Fruit fly (Drosophila melanogaster): Measurements from ENCODE around the gene Rab11.
A peak's percentile ranks its signal among the peaks of the same experiment; 100 is the strongest.

Rab11 gene

DNA sequence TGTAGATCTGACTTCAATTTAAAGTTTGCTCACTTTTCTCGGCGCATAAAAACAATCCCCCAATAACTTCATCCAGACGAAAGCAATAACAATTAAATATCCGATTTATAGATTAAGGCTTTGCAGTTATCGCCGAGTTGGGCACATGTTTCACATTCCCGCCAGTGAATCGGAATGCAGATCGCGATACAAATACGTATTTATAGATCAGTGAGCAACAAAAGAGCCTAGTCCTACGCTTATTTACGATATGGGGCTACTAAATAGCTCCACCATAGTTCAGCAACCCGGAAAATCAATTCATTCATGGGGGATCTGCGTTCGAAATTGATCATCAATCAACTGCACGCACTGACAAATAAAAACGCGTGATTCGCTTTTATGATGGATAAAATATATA is 19.2 kb upstream of the Rab11 start:
- TF ChIP-seq dmrt93B (GFP tag; optimal IDR thresholded peaks at IDR 0.05) (no peak), Hr78 (GFP tag; optimal IDR thresholded peaks at IDR 0.05) (no peak), tai (GFP tag; optimal IDR thresholded peaks at IDR 0.05) (no peak), Hr83 (GFP tag; optimal IDR thresholded peaks at IDR 0.05; ENCODE audit: poor library complexity, severe bottlenecking) (no peak), Sp1 (GFP tag; optimal IDR thresholded peaks at IDR 0.05) (no peak), h (GFP tag; optimal IDR thresholded peaks at IDR 0.05) (no peak), sv (GFP tag; optimal IDR thresholded peaks at IDR 0.05) (no peak), Hnf4 (GFP tag; optimal IDR thresholded peaks at IDR 0.05) (no peak)

DNA sequence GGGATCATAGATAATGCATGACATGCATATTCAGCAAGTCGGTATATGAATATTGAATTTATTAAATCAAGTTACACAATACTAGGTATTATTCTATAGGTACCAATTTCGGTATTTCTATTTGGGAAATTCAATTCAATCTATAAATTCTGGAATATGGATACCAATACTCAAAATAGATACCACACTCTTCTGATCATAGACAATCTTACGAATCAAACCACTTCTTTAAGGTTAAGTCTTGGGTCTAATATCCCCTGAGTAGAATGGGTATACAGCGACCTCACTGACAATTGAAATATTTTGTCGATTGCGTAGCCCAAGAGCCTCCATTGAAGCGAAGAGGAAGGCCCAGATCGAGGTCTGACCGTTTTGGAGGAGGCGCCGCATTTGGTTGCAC is 18.4 kb upstream of the Rab11 start:
- no peak for TF ChIP-seq Mio (GFP tag; optimal IDR thresholded peaks at IDR 0.05)
- no peak for TF ChIP-seq lola (GFP tag; optimal IDR thresholded peaks at IDR 0.05)
- no peak for TF ChIP-seq Dif (GFP tag; optimal IDR thresholded peaks at IDR 0.05; ENCODE audit: partially characterized antibody)
- TF ChIP-seq tai (GFP tag; optimal IDR thresholded peaks at IDR 0.05): no peak

DNA sequence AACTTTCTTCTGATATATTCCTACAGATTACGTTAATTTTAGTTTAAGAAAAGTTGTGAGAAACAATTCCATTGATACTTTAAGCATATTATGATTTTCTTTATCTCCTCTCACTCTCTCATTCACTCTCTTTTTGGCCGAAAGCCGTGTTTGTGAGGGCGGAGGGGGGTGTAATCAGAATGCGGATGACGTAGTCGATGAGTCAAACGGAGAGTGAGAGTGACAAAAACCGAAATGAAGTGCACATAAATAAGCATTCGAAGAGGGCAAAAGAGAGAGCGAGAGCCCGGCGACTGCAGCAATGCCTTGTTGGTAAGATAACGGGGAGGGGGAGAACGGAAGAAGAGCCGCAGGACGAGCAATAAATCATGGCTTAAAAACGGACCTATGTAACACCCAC is 16.9 kb upstream of the Rab11 start:
- no peak for TF ChIP-seq Abd-B (GFP tag; optimal IDR thresholded peaks at IDR 0.05)
- TF ChIP-seq Dif (GFP tag; optimal IDR thresholded peaks at IDR 0.05; ENCODE audit: partially characterized antibody): peak; percentile 59
- peak; percentile 9 for TF ChIP-seq Jra (GFP tag; optimal IDR thresholded peaks at IDR 0.05)

DNA sequence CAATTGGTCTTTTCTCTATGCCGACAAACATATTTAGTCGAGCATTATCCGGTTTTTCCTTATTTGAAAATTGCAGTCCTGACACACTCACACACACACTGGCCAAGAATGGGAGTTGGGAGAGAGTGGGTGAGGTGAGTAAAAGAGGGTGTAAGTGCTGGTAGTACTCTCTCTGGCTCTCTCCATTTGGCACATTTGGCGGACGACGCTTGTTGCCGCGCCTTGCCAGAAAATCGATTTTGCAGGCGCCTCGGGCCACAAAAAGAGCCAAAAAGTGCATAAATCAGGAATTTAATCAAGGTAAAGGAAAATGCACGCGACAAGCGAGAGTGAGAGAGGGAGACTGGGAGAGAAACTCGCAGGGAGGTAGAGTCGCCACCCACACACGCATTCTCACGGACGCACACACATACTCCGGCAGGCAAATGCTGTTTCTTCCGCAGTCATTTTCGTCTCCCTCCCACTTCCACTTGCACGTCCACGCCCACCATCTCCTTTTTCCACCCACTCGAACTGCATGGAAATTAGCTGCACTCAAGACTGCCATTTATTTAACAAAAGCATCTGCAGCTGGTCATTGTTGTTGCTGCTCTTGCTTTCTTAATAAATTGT is 14.6 kb upstream of the Rab11 start:
- TF ChIP-seq dmrt93B (GFP tag; optimal IDR thresholded peaks at IDR 0.05) (no peak), pan (optimal IDR thresholded peaks at IDR 0.05) (no peak), usp (GFP tag; optimal IDR thresholded peaks at IDR 0.05) (no peak), Dfd (GFP tag; optimal IDR thresholded peaks at IDR 0.05) (no peak), GATAd (GFP tag; optimal IDR thresholded peaks at IDR 0.05) (no peak), OdsH (GFP tag; optimal IDR thresholded peaks at IDR 0.05) (no peak), psq (GFP tag; optimal IDR thresholded peaks at IDR 0.05) (no peak), dsf (GFP tag; optimal IDR thresholded peaks at IDR 0.05; ENCODE audit: borderline replicate concordance) (no peak), sage (GFP tag; optimal IDR thresholded peaks at IDR 0.05) (no peak), lola (GFP tag; optimal IDR thresholded peaks at IDR 0.05) (no peak), Myc (optimal IDR thresholded peaks at IDR 0.05) (no peak), tai (GFP tag; optimal IDR thresholded peaks at IDR 0.05) (no peak), HLH106 (tag; optimal IDR thresholded peaks at IDR 0.05) (no peak), CG32264 (GFP tag; optimal IDR thresholded peaks at IDR 0.05) (no peak), Jra (GFP tag; optimal IDR thresholded peaks at IDR 0.05) (no peak), Mio (GFP tag; optimal IDR thresholded peaks at IDR 0.05) (no peak), Vsx2 (GFP tag; optimal IDR thresholded peaks at IDR 0.05; ENCODE audit: partially characterized antibody) (no peak), br (GFP tag; optimal IDR thresholded peaks at IDR 0.05) (no peak), Sp1 (GFP tag; optimal IDR thresholded peaks at IDR 0.05) (no peak), Dif (GFP tag; optimal IDR thresholded peaks at IDR 0.05; ENCODE audit: partially characterized antibody) (no peak)

DNA sequence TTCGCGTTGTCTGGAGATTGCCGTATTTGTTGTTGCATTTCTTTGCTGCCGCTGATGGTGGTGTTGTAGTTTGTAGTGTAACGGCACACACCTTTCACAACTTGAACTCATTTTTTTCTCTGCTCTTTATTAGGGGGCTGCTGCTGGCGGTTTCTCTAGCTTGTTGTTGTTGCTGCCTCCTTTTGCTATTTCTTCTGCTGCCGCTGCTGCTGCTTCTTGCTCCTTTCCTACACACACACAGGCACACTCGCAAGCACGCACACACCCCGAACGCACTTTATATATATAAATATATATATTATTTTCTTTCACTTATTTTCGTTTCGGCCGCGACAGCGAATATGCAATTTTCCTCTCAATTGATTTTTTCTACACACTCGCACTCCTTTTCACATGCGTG is 14.0 kb upstream of the Rab11 start:
- TF ChIP-seq rgr (GFP tag; optimal IDR thresholded peaks at IDR 0.05) (no peak), Hnf4 (GFP tag; optimal IDR thresholded peaks at IDR 0.05) (no peak), Jra (GFP tag; optimal IDR thresholded peaks at IDR 0.05) (no peak), lola (GFP tag; optimal IDR thresholded peaks at IDR 0.05) (no peak)

DNA sequence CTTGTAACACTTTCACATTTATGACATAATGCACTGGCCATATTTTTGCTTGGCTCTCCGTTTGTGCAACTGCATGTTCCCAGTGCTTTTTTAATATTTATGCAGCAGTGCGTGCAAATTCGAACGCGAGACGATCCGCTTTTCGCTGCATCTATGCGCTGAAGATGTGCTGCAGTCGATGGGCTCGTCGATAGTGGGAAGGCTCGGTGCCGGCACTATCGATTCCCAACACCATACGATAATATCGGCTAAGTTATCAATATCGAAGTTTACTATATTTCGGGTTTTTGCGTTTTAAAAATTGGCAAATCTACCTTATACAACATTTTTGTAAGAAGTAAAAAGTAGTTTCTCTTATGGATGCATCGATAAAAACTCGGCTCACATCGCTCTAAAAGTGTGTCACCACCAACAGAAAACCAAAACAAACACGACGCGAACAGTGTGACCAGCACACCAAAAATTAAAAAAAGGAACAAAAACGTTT is 13.5 kb upstream of the Rab11 start, which contains the start of gene RhoGAP93B:
RhoGAP93B (minus strand) TSS at position 197 of the 487 bp plus-strand sequence.
- TF ChIP-seq OdsH (GFP tag; optimal IDR thresholded peaks at IDR 0.05) (peak; percentile 65), usp (GFP tag; optimal IDR thresholded peaks at IDR 0.05) (no peak), CG9705 (GFP tag; optimal IDR thresholded peaks at IDR 0.05) (peak; percentile 84), Hr83 (GFP tag; optimal IDR thresholded peaks at IDR 0.05; ENCODE audit: poor library complexity, severe bottlenecking) (peak; percentile 53), CG32264 (GFP tag; optimal IDR thresholded peaks at IDR 0.05) (peak; percentile 65), foxo (GFP tag; optimal IDR thresholded peaks at IDR 0.05) (peak; percentile 36 to 83), N (GFP tag; optimal IDR thresholded peaks at IDR 0.05) (no peak), br (GFP tag; optimal IDR thresholded peaks at IDR 0.05) (peak; percentile 83), HLH106 (tag; optimal IDR thresholded peaks at IDR 0.05) (peak; percentile 84), h (GFP tag; optimal IDR thresholded peaks at IDR 0.05) (peak; percentile 82), Sp1 (GFP tag; optimal IDR thresholded peaks at IDR 0.05) (peak; percentile 80), fru (GFP tag; optimal IDR thresholded peaks at IDR 0.05) (peak; percentile 91), CrebA (GFP tag; optimal IDR thresholded peaks at IDR 0.05; ENCODE audit: borderline replicate concordance) (no peak), psq (GFP tag; optimal IDR thresholded peaks at IDR 0.05) (peak; percentile 82), dsf (GFP tag; optimal IDR thresholded peaks at IDR 0.05; ENCODE audit: borderline replicate concordance) (peak; percentile 93), lola (GFP tag; optimal IDR thresholded peaks at IDR 0.05) (no peak), ey (GFP tag; optimal IDR thresholded peaks at IDR 0.05) (peak; percentile 75), Jra (GFP tag; optimal IDR thresholded peaks at IDR 0.05) (peak; percentile 97), rgr (GFP tag; optimal IDR thresholded peaks at IDR 0.05) (peak; percentile 83), jim (GFP tag; optimal IDR thresholded peaks at IDR 0.05) (peak; percentile 29), Hnf4 (GFP tag; optimal IDR thresholded peaks at IDR 0.05) (no peak), Rel (GFP tag; optimal IDR thresholded peaks at IDR 0.05) (no peak), Rel (tag; optimal IDR thresholded peaks at IDR 0.05) (peak; percentile 68), sv (GFP tag; optimal IDR thresholded peaks at IDR 0.05) (peak; percentile 35), Mio (GFP tag; optimal IDR thresholded peaks at IDR 0.05) (peak; percentile 40), woc (GFP tag; optimal IDR thresholded peaks at IDR 0.05) (peak; percentile 87), Myc (optimal IDR thresholded peaks at IDR 0.05) (peak; percentile 19)
